Fruit fly (Drosophila melanogaster) whole organism, embryonic: ENCODE measurements around the gene GstT4.

ENCODE experiments used
- Ada2b ChIP-seq: fragments of 200-800 bp; sonication (Bioruptor generic); IDR thresholded peaks from 2 replicates; pipeline ENCODE4 v1.3.6; 2022; ENCODE audit warnings: missing biosample characterization, missing genetic modification characterization
- Atf6 ChIP-seq: fragments of 200-800 bp; sonication (Bioruptor generic); IDR thresholded peaks from 2 replicates; pipeline ENCODE4 v1.3.6; 2022; ENCODE audit warnings: missing biosample characterization, missing genetic modification characterization
- B-H2 ChIP-seq: fragments of 200-800 bp; sonication (Bioruptor generic); optimal IDR thresholded peaks from 2 replicates; lab custom pipeline; 2018; ENCODE audit warnings: missing biosample characterization, mild to moderate bottlenecking, missing genetic modification characterization
- Blimp-1 ChIP-seq: fragments of 200-800 bp; sonication (Bioruptor generic); optimal IDR thresholded peaks from 3 replicates; lab custom pipeline; 2018; ENCODE audit warnings: missing biosample characterization, missing genetic modification characterization, mild to moderate bottlenecking, moderate library complexity, missing genetic modification reagents
- CG10274 ChIP-seq: fragments of 200-800 bp; sonication (Bioruptor generic); optimal IDR thresholded peaks from 3 replicates; lab custom pipeline; 2017; ENCODE audit warnings: missing biosample characterization, mild to moderate bottlenecking, missing genetic modification characterization
- CG11085 ChIP-seq: fragments of 200-800 bp; sonication (Bioruptor generic); IDR thresholded peaks from 2 replicates; pipeline ENCODE4 v1.3.6; 2022; ENCODE audit warnings: missing biosample characterization, missing genetic modification characterization
- CG12155 ChIP-seq: fragments of 200-800 bp; sonication (Bioruptor generic); optimal IDR thresholded peaks from 3 replicates; lab custom pipeline; 2016; ENCODE audit warnings: missing biosample characterization, missing genetic modification characterization
- CG13296 ChIP-seq: fragments of 200-800 bp; sonication (Bioruptor generic); optimal IDR thresholded peaks from 3 replicates; lab custom pipeline; 2018; ENCODE audit warnings: missing biosample characterization, mild to moderate bottlenecking, missing genetic modification characterization
- CG14667 ChIP-seq: fragments of 200-800 bp; sonication (Bioruptor generic); IDR thresholded peaks from 2 replicates; pipeline ENCODE4 v1.3.6; 2022; ENCODE audit warnings: missing biosample characterization, missing genetic modification characterization
- CG15479 ChIP-seq: fragments of 200-800 bp; sonication (Bioruptor generic); optimal IDR thresholded peaks from 3 replicates; lab custom pipeline; 2019; ENCODE audit warnings: missing biosample characterization, mild to moderate bottlenecking, missing genetic modification characterization, moderate library complexity
- CG15514 ChIP-seq: fragments of 200-800 bp; sonication (Bioruptor generic); optimal IDR thresholded peaks from 3 replicates; lab custom pipeline; 2017; ENCODE audit warnings: missing biosample characterization, missing genetic modification characterization, mild to moderate bottlenecking, moderate library complexity, missing genetic modification reagents
- CG17568 ChIP-seq: fragments of 200-800 bp; sonication (Bioruptor generic); optimal IDR thresholded peaks from 2 replicates; lab custom pipeline; 2018; ENCODE audit warnings: missing biosample characterization, mild to moderate bottlenecking, missing genetic modification characterization, moderate library complexity
- CG2678 ChIP-seq: fragments of 200-800 bp; sonication (Bioruptor generic); optimal IDR thresholded peaks from 3 replicates; lab custom pipeline; 2019; ENCODE audit warnings: missing biosample characterization, mild to moderate bottlenecking, missing genetic modification characterization, moderate library complexity
- CG2889 ChIP-seq: fragments of 200-800 bp; sonication (Bioruptor generic); IDR thresholded peaks from 3 replicates; pipeline ENCODE4 v1.3.6; 2022; ENCODE audit warnings: missing biosample characterization, missing genetic modification characterization
- CG31388 ChIP-seq: fragments of 200-800 bp; sonication (Bioruptor generic); optimal IDR thresholded peaks from 2 replicates; lab custom pipeline; 2016; ENCODE audit warnings: missing biosample characterization, missing genetic modification characterization
- CG4617 ChIP-seq: fragments of 200-800 bp; sonication (Bioruptor generic); optimal IDR thresholded peaks from 3 replicates; lab custom pipeline; 2016; ENCODE audit warnings: missing biosample characterization, missing genetic modification characterization, borderline replicate concordance
- CG4820 ChIP-seq: fragments of 200-800 bp; sonication (Bioruptor generic); optimal IDR thresholded peaks from 3 replicates; lab custom pipeline; 2016; ENCODE audit warnings: missing biosample characterization, missing genetic modification characterization
- CG6689 ChIP-seq: fragments of 200-800 bp; sonication (Bioruptor generic); IDR thresholded peaks from 2 replicates; pipeline ENCODE4 v1.3.6; 2022; ENCODE audit warnings: missing biosample characterization, missing genetic modification characterization
- CG7357 ChIP-seq: fragments of 200-800 bp; sonication (Bioruptor generic); IDR thresholded peaks from 3 replicates; pipeline ENCODE4 v1.3.6; 2022; ENCODE audit warnings: missing biosample characterization, missing genetic modification characterization
- CkIIα-i1 ChIP-seq: fragments of 200-800 bp; sonication (Bioruptor generic); IDR thresholded peaks from 2 replicates; pipeline ENCODE4 v1.3.6; 2022; ENCODE audit warnings: missing biosample characterization, missing genetic modification characterization
- CrebB ChIP-seq: fragments of 200-800 bp; sonication (Bioruptor generic); optimal IDR thresholded peaks from 3 replicates; lab custom pipeline; 2018; ENCODE audit warnings: missing biosample characterization, mild to moderate bottlenecking, missing genetic modification characterization
- E2f1 ChIP-seq: fragments of 200-800 bp; sonication (Bioruptor generic); IDR thresholded peaks from 2 replicates; pipeline ENCODE4 v1.3.6; 2022; ENCODE audit warnings: missing biosample characterization, missing genetic modification characterization
- E2f2 ChIP-seq: fragments of 200-800 bp; sonication (Bioruptor generic); IDR thresholded peaks from 2 replicates; pipeline ENCODE4 v1.3.6; 2022; ENCODE audit warnings: missing biosample characterization, missing genetic modification characterization
- HLHmδ ChIP-seq: fragments of 200-800 bp; sonication (Bioruptor generic); optimal IDR thresholded peaks from 2 replicates; lab custom pipeline; 2018; ENCODE audit warnings: missing biosample characterization, mild to moderate bottlenecking, missing genetic modification characterization, moderate library complexity
- Mad ChIP-seq: fragments of 200-800 bp; sonication (Bioruptor generic); optimal IDR thresholded peaks from 2 replicates; lab custom pipeline; 2016; ENCODE audit warnings: missing biosample characterization, missing genetic modification characterization
- Mes4 ChIP-seq: fragments of 200-800 bp; sonication (Bioruptor generic); optimal IDR thresholded peaks from 2 replicates; lab custom pipeline; 2016; ENCODE audit warnings: missing biosample characterization, missing genetic modification characterization
- NFAT ChIP-seq: fragments of 200-800 bp; sonication (Bioruptor generic); IDR thresholded peaks from 2 replicates; pipeline ENCODE4 v1.3.6; 2022; ENCODE audit warnings: missing biosample characterization, missing genetic modification characterization
- Pdp1 ChIP-seq, 2 experiments: fragments of 200-800 bp; sonication (Bioruptor generic); optimal IDR thresholded peaks; 3 replicates each; lab custom pipeline; 2016; ENCODE audit warnings: missing biosample characterization in 2 of 2, missing genetic modification characterization in 2 of 2, mild to moderate bottlenecking in 1 of 2, moderate library complexity in 1 of 2
- Taf1 ChIP-seq: fragments of 200-800 bp; sonication (Bioruptor generic); IDR thresholded peaks from 2 replicates; pipeline ENCODE4 v1.3.6; 2022; ENCODE audit warnings: missing biosample characterization, missing genetic modification characterization
- ase ChIP-seq: fragments of 200-800 bp; sonication (Bioruptor generic); IDR thresholded peaks from 3 replicates; pipeline ENCODE4 v1.3.6; 2022; ENCODE audit warnings: missing biosample characterization, missing genetic modification characterization
- ash1 ChIP-seq: fragments of 200-800 bp; sonication (Bioruptor generic); optimal IDR thresholded peaks from 2 replicates; lab custom pipeline; 2018; ENCODE audit warnings: missing biosample characterization, mild to moderate bottlenecking, missing genetic modification characterization
- br ChIP-seq: fragments of >200 bp; optimal IDR thresholded peaks from 2 replicates; lab custom pipeline; 2017
- caup ChIP-seq: fragments of 200-800 bp; sonication (Bioruptor generic); optimal IDR thresholded peaks from 3 replicates; lab custom pipeline; 2017; ENCODE audit warnings: missing biosample characterization, mild to moderate bottlenecking, missing genetic modification characterization, moderate library complexity; ENCODE audit not compliant: severe bottlenecking
- cg ChIP-seq: fragments of 200-800 bp; sonication (Bioruptor generic); optimal IDR thresholded peaks from 3 replicates; lab custom pipeline; 2019; ENCODE audit warnings: missing biosample characterization, mild to moderate bottlenecking, missing genetic modification characterization, moderate library complexity
- eve ChIP-seq, 2 experiments: fragments of >200 bp; optimal IDR thresholded peaks; 2 replicates each; lab custom pipeline; 2017; ENCODE audit warnings: missing biosample characterization in 2 of 2, missing genetic modification characterization in 2 of 2
- ewg ChIP-seq: fragments of 200-800 bp; sonication (Bioruptor generic); optimal IDR thresholded peaks from 3 replicates; lab custom pipeline; 2017; ENCODE audit warnings: mild to moderate bottlenecking, missing biosample characterization, missing genetic modification reagents, missing genetic modification characterization
- exex ChIP-seq: fragments of 200-800 bp; sonication (Bioruptor generic); optimal IDR thresholded peaks from 4 replicates; lab custom pipeline; 2018; ENCODE audit warnings: missing biosample characterization, mild to moderate bottlenecking, missing genetic modification characterization, moderate library complexity
- fd102C ChIP-seq: fragments of 200-800 bp; sonication (Bioruptor generic); optimal IDR thresholded peaks from 2 replicates; lab custom pipeline; 2018; ENCODE audit warnings: missing biosample characterization, mild to moderate bottlenecking, missing genetic modification characterization, moderate library complexity
- gem ChIP-seq: fragments of 200-800 bp; sonication (Bioruptor generic); optimal IDR thresholded peaks from 2 replicates; lab custom pipeline; 2019; ENCODE audit warnings: missing biosample characterization, mild to moderate bottlenecking, missing genetic modification characterization, moderate library complexity
- grau ChIP-seq: fragments of 200-800 bp; optimal IDR thresholded peaks from 3 replicates; lab custom pipeline; 2019; ENCODE audit warnings: missing biosample characterization, mild to moderate bottlenecking, missing genetic modification characterization, moderate library complexity
- hb ChIP-seq: fragments of 200-800 bp; sonication (Bioruptor generic); IDR thresholded peaks from 3 replicates; pipeline ENCODE4 v1.3.6; 2022; ENCODE audit warnings: missing biosample characterization, missing genetic modification characterization; ENCODE audit not compliant: partially characterized antibody
- hkb ChIP-seq, 2 experiments: fragments of 200-800 bp in 1 of 2; fragments of >200 bp in 1 of 2; sonication (Bioruptor generic) in 1 of 2; IDR thresholded peaks in 1 of 2; optimal IDR thresholded peaks in 1 of 2; 2 replicates each; pipeline versions ENCODE4 v1.3.6 to Lab custom; 2017 to 2022; ENCODE audit warnings: missing biosample characterization in 1 of 2, missing genetic modification characterization in 1 of 2
- hth ChIP-seq: fragments of >200 bp; optimal IDR thresholded peaks from 2 replicates; lab custom pipeline; 2017; ENCODE audit warnings: inconsistent platforms
- nom ChIP-seq: fragments of 200-800 bp; sonication (Bioruptor generic); optimal IDR thresholded peaks from 2 replicates; lab custom pipeline; 2017; ENCODE audit warnings: missing biosample characterization, missing genetic modification characterization, mild to moderate bottlenecking, moderate library complexity, missing genetic modification reagents
- pho ChIP-seq: fragments of 200-800 bp; sonication (Bioruptor generic); optimal IDR thresholded peaks from 2 replicates; lab custom pipeline; 2016; ENCODE audit warnings: missing biosample characterization, missing genetic modification characterization
- salm ChIP-seq: fragments of 200-800 bp; sonication (Bioruptor generic); optimal IDR thresholded peaks from 2 replicates; lab custom pipeline; 2018; ENCODE audit warnings: missing biosample characterization, mild to moderate bottlenecking, missing genetic modification characterization
- sd ChIP-seq: fragments of 200-800 bp; sonication (Bioruptor generic); optimal IDR thresholded peaks from 3 replicates; lab custom pipeline; 2018; ENCODE audit warnings: missing biosample characterization, mild to moderate bottlenecking, missing genetic modification characterization, moderate library complexity

GstT4 gene

dm6 chrX:13374979-13375378 lies 29.6 kb upstream of the GstT4 start:
- TF ChIP-seq eve (GFP tag; optimal IDR thresholded peaks at IDR 0.05; lab: Kevin White, UChicago) (peak in 1 of 2 experiments; percentile 69), CG2678 (peak; percentile 14), CG13296 (GFP tag; lab: Kevin White, UChicago) (no peak), pho (GFP tag; lab: Kevin White, UChicago) (no peak), CG15479 (GFP tag; lab: Kevin White, UChicago) (no peak), Taf1 (GFP tag; lab: Robert Waterston, UW) (no peak), CG17568 (GFP tag; lab: Kevin White, UChicago) (no peak), hth (lab: Kevin White, UChicago) (no peak), CG7357 (GFP tag; lab: Robert Waterston, UW) (no peak), NFAT (GFP tag; lab: Robert Waterston, UW) (no peak), caup (GFP tag; lab: Kevin White, UChicago) (no peak), Mes4 (no peak), CG12155 (no peak), exex (tag; lab: Kevin White, UChicago) (peak; percentile 4), ash1 (GFP tag; lab: Kevin White, UChicago) (no peak), cg (GFP tag; lab: Kevin White, UChicago) (no peak), br (lab: Kevin White, UChicago) (no peak), E2f2 (no peak), sd (tag; lab: Kevin White, UChicago) (peak; percentile 16), CG11085 (GFP tag; lab: Robert Waterston, UW) (no peak), CG10274 (no peak), B-H2 (GFP tag; lab: Kevin White, UChicago) (no peak)

- peak in 1 of 2 experiments; percentile 62 for TF ChIP-seq Pdp1 (GFP tag; optimal IDR thresholded peaks at IDR 0.05; lab: Kevin White, UChicago)
- TF ChIP-seq ewg: peak; percentile 51
- TF ChIP-seq CG2889 (GFP tag; lab: Robert Waterston, UW): no peak
Measured at dm6 chrX:13375489-13375997, 29.0 kb upstream of the GstT4 start.

- TF ChIP-seq CkIIα-i1 (GFP tag; lab: Robert Waterston, UW) (no peak), CG14667 (GFP tag; lab: Robert Waterston, UW) (no peak), pho (GFP tag; lab: Kevin White, UChicago) (peak; percentile 15), Ada2b (no peak), Blimp-1 (GFP tag; lab: Kevin White, UChicago) (no peak), hkb (optimal IDR thresholded peaks at IDR 0.05; lab: Kevin White, UChicago) (no peak), hkb (GFP tag; IDR thresholded peaks at IDR 0.05; lab: Robert Waterston, UW) (peak; percentile 25; the same call in 1 of the 2 replicates), CG15514 (GFP tag; lab: Kevin White, UChicago) (peak; percentile 29), fd102C (GFP tag; lab: Kevin White, UChicago) (no peak), CG31388 (GFP tag; lab: Kevin White, UChicago) (no peak), Mad (GFP tag; lab: Kevin White, UChicago) (no peak), CG6689 (GFP tag; lab: Robert Waterston, UW) (0 out of 2 replicates have a peak, but pooled peaks have one; percentile 10), HLHmδ (GFP tag; lab: Kevin White, UChicago) (no peak), eve (GFP tag; optimal IDR thresholded peaks at IDR 0.05; lab: Kevin White, UChicago) (peak in 1 of 2 experiments; percentile 18), nom (GFP tag; lab: Kevin White, UChicago) (peak; percentile 26), E2f1 (GFP tag; lab: Robert Waterston, UW) (peak; percentile 17; the same call in 1 of the 2 replicates), salm (no peak), CG4820 (no peak), grau (tag; lab: Kevin White, UChicago) (peak; percentile 31), CrebB (tag; lab: Kevin White, UChicago) (no peak), CG13296 (GFP tag; lab: Kevin White, UChicago) (no peak), Atf6 (peak; percentile 30; the same call in 1 of the 2 replicates), ase (no peak), gem (peak; percentile 47), CG4617 (no peak), hb (GFP tag; lab: Robert Waterston, UW) (no peak)
Measured at dm6 chrX:13376520-13376919, 28.0 kb upstream of the GstT4 start.
